Fruit fly (Drosophila melanogaster): ENCODE data around the gene CG42784.
A peak's percentile ranks its signal among the peaks of the same experiment; 100 is the strongest.

Gene CG42784

dm6 chr2L:13514262-13514937 lies 99.2 kb downstream of the CG42784 start:
- TF ChIP-seq D1 (tag; optimal IDR thresholded peaks at IDR 0.05), result no peak
- TF ChIP-seq fd96Ca (GFP tag; IDR thresholded peaks at IDR 0.05), result peak; percentile 52; the same call in 2 of the 3 replicates
- TF ChIP-seq EcR (GFP tag; optimal IDR thresholded peaks at IDR 0.05), result peak; percentile 86
- no peak for TF ChIP-seq CG17806 (tag; optimal IDR thresholded peaks at IDR 0.05)
- peak; percentile 18 for TF ChIP-seq CG14655 (GFP tag; optimal IDR thresholded peaks at IDR 0.05)
- TF ChIP-seq Ets98B (GFP tag; IDR thresholded peaks at IDR 0.05), result peak; percentile 7
- TF ChIP-seq Pif1B (GFP tag; optimal IDR thresholded peaks at IDR 0.05), result no peak
- TF ChIP-seq CG9948 (tag; optimal IDR thresholded peaks at IDR 0.05), result no peak
- 0 out of 2 replicates have a peak, but pooled peaks have one; percentile 13 for TF ChIP-seq CG12605 (GFP tag; IDR thresholded peaks at IDR 0.05)
- TF ChIP-seq gl (tag; optimal IDR thresholded peaks at IDR 0.05), result no peak
- no peak for TF ChIP-seq CG34367 (tag; optimal IDR thresholded peaks at IDR 0.05)
- TF ChIP-seq CG8301 (tag; optimal IDR thresholded peaks at IDR 0.05), result peak; percentile 16
- peak; percentile 83 for TF ChIP-seq CG13204 (GFP tag; optimal IDR thresholded peaks at IDR 0.05)
- TF ChIP-seq Pif1A (GFP tag; optimal IDR thresholded peaks at IDR 0.05), result no peak
- peak; percentile 38 for TF ChIP-seq CG32121 (GFP tag; IDR thresholded peaks at IDR 0.05)
- no peak for TF ChIP-seq rn (GFP tag; IDR thresholded peaks at IDR 0.05)
- peak; percentile 39 for TF ChIP-seq CG15710 (tag; optimal IDR thresholded peaks at IDR 0.05)
- TF ChIP-seq CG8159 (tag; optimal IDR thresholded peaks at IDR 0.05), result no peak
- TF ChIP-seq CG10348 (GFP tag; IDR thresholded peaks at IDR 0.05), result peak; percentile 53; the same call in 1 of the 2 replicates
- peak; percentile 78 for TF ChIP-seq Snoo (tag; optimal IDR thresholded peaks at IDR 0.05)
- peak; percentile 2; the same call in 1 of the 3 replicates for TF ChIP-seq CG4496 (GFP tag; IDR thresholded peaks at IDR 0.05)

- TF ChIP-seq CG17806 (tag; optimal IDR thresholded peaks at IDR 0.05) (peak; percentile 54), CG8159 (tag; optimal IDR thresholded peaks at IDR 0.05) (peak; percentile 34), CG32121 (GFP tag; IDR thresholded peaks at IDR 0.05) (peak; percentile 21; the same call in 1 of the 2 replicates), gl (tag; optimal IDR thresholded peaks at IDR 0.05) (no peak), Pif1B (GFP tag; optimal IDR thresholded peaks at IDR 0.05) (no peak), CG14655 (GFP tag; optimal IDR thresholded peaks at IDR 0.05) (peak; percentile 0), CG10348 (GFP tag; IDR thresholded peaks at IDR 0.05) (no peak), CG8301 (tag; optimal IDR thresholded peaks at IDR 0.05) (peak; percentile 7), rn (GFP tag; IDR thresholded peaks at IDR 0.05) (no peak; the same call in 1 of the 2 replicates), CG12605 (GFP tag; IDR thresholded peaks at IDR 0.05) (no peak), CG13204 (GFP tag; optimal IDR thresholded peaks at IDR 0.05) (no peak), CG9948 (tag; optimal IDR thresholded peaks at IDR 0.05) (no peak), CG15710 (tag; optimal IDR thresholded peaks at IDR 0.05) (no peak), CG4496 (GFP tag; IDR thresholded peaks at IDR 0.05) (peak; percentile 42; the same call in 2 of the 3 replicates), CG34367 (tag; optimal IDR thresholded peaks at IDR 0.05) (no peak), Pif1A (GFP tag; optimal IDR thresholded peaks at IDR 0.05) (peak; percentile 72), Ets98B (GFP tag; IDR thresholded peaks at IDR 0.05) (peak; percentile 56), EcR (GFP tag; optimal IDR thresholded peaks at IDR 0.05) (no peak), fd96Ca (GFP tag; IDR thresholded peaks at IDR 0.05) (no peak)
These were observed 99.9 kb downstream of the CG42784 start for dm6 chr2L:13514945-13515687.

dm6 chr2L:13515688-13516037 lies 100.4 kb downstream of the CG42784 start:
- no peak for TF ChIP-seq CG10348 (GFP tag; IDR thresholded peaks at IDR 0.05)
- TF ChIP-seq CG32121 (GFP tag; IDR thresholded peaks at IDR 0.05), result no peak
- TF ChIP-seq Snoo (tag; optimal IDR thresholded peaks at IDR 0.05), result no peak
- no peak for TF ChIP-seq CG34367 (tag; optimal IDR thresholded peaks at IDR 0.05)
- no peak for TF ChIP-seq rn (GFP tag; IDR thresholded peaks at IDR 0.05)
- no peak for TF ChIP-seq CG8159 (tag; optimal IDR thresholded peaks at IDR 0.05)
- TF ChIP-seq CG15710 (tag; optimal IDR thresholded peaks at IDR 0.05), result no peak
- no peak for TF ChIP-seq CG4496 (GFP tag; IDR thresholded peaks at IDR 0.05)
- no peak for TF ChIP-seq Pif1B (GFP tag; optimal IDR thresholded peaks at IDR 0.05)
- no peak for TF ChIP-seq CG14655 (GFP tag; optimal IDR thresholded peaks at IDR 0.05)
- no peak for TF ChIP-seq Ets98B (GFP tag; IDR thresholded peaks at IDR 0.05)
- no peak for TF ChIP-seq CG13204 (GFP tag; optimal IDR thresholded peaks at IDR 0.05)
- no peak for TF ChIP-seq Pif1A (GFP tag; optimal IDR thresholded peaks at IDR 0.05)
- no peak for TF ChIP-seq CG9948 (tag; optimal IDR thresholded peaks at IDR 0.05)
- TF ChIP-seq D1 (tag; optimal IDR thresholded peaks at IDR 0.05), result no peak
- no peak for TF ChIP-seq gl (tag; optimal IDR thresholded peaks at IDR 0.05)
- no peak for TF ChIP-seq CG12605 (GFP tag; IDR thresholded peaks at IDR 0.05)
- TF ChIP-seq CG17806 (tag; optimal IDR thresholded peaks at IDR 0.05), result no peak
- no peak for TF ChIP-seq fd96Ca (GFP tag; IDR thresholded peaks at IDR 0.05)
- no peak for TF ChIP-seq CG8301 (tag; optimal IDR thresholded peaks at IDR 0.05)

- no peak for TF ChIP-seq CG32121 (GFP tag; IDR thresholded peaks at IDR 0.05)
These were observed 106.6 kb downstream of the CG42784 start for dm6 chr2L:13521807-13522206.

dm6 chr2L:13527541-13527940 lies 112.3 kb downstream of the CG42784 start, which contains the start of gene CG33640:
TSS of gene CG33640 (plus strand) at chr2L:13527841.
- TF ChIP-seq CG12605 (GFP tag; IDR thresholded peaks at IDR 0.05) (no peak), gl (tag; optimal IDR thresholded peaks at IDR 0.05) (no peak), CG13204 (GFP tag; optimal IDR thresholded peaks at IDR 0.05) (no peak), CG17806 (tag; optimal IDR thresholded peaks at IDR 0.05) (no peak), CG10348 (GFP tag; IDR thresholded peaks at IDR 0.05) (no peak), Pif1B (GFP tag; optimal IDR thresholded peaks at IDR 0.05) (no peak), CG34367 (tag; optimal IDR thresholded peaks at IDR 0.05) (no peak), CG9948 (tag; optimal IDR thresholded peaks at IDR 0.05) (no peak), CG15710 (tag; optimal IDR thresholded peaks at IDR 0.05) (no peak)
